Worm (Caenorhabditis elegans) whole organism, young adult: ENCODE measurements around the gene B0280.9.

Source experiments
- C06A6.2 ChIP-seq: fragments of 200-800 bp; sonication (Bioruptor generic); conservative IDR thresholded peaks from 2 replicates; pipeline ENCODE4 v1.3.6; 2022; ENCODE audit warnings: missing genetic modification characterization, missing compliant biosample characterization
- F23B12.7 ChIP-seq: sonication (generic microtip); optimal IDR thresholded peaks from 2 replicates; lab custom pipeline; 2017; ENCODE audit warnings: missing genetic modification characterization, mild to moderate bottlenecking, missing compliant biosample characterization, antibody characterized with exemption, moderate library complexity; ENCODE audit not compliant: insufficient read depth
- F33H1.4 ChIP-seq: fragments of 200-800 bp; sonication (Bioruptor generic); IDR thresholded peaks from 2 replicates; pipeline ENCODE4 v1.3.6; 2022; ENCODE audit warnings: missing genetic modification reagents, missing genetic modification characterization, missing compliant biosample characterization
- F37B4.10 ChIP-seq: fragments of 200-800 bp; sonication (Bioruptor generic); IDR thresholded peaks from 2 replicates; pipeline ENCODE4 v1.3.6; 2022; ENCODE audit warnings: missing genetic modification characterization, missing compliant biosample characterization
- F49E8.2 ChIP-seq: sonication (generic microtip); optimal IDR thresholded peaks from 3 replicates; lab custom pipeline; 2017; ENCODE audit warnings: missing genetic modification characterization, mild to moderate bottlenecking, missing compliant biosample characterization, antibody characterized with exemption, moderate library complexity; ENCODE audit not compliant: insufficient read depth
- F55B11.4 ChIP-seq: sonication (generic microtip); optimal IDR thresholded peaks from 2 replicates; lab custom pipeline; 2016; ENCODE audit warnings: missing compliant biosample characterization, missing genetic modification characterization, borderline replicate concordance; ENCODE audit not compliant: insufficient read depth
- F57A8.1 ChIP-seq: fragments of 200-800 bp; sonication (Bioruptor generic); optimal IDR thresholded peaks from 2 replicates; lab custom pipeline; 2018; ENCODE audit warnings: mild to moderate bottlenecking, missing genetic modification characterization, moderate library complexity, missing compliant biosample characterization
- T07F8.4 ChIP-seq: sonication (generic microtip); optimal IDR thresholded peaks from 2 replicates; lab custom pipeline; 2016; ENCODE audit warnings: mild to moderate bottlenecking, missing genetic modification characterization, moderate library complexity, missing compliant biosample characterization
- Y53F4B.3 ChIP-seq: fragments of 200-800 bp; sonication (Bioruptor generic); IDR thresholded peaks from 2 replicates; pipeline ENCODE4 v1.3.6; 2022; ENCODE audit warnings: missing genetic modification reagents, missing genetic modification characterization, missing compliant biosample characterization
- Y53G8AR.9 ChIP-seq: fragments of 200-800 bp; sonication (Bioruptor generic); conservative IDR thresholded peaks from 2 replicates; pipeline ENCODE4 v1.3.6; 2022; ENCODE audit warnings: missing genetic modification reagents, missing genetic modification characterization, missing compliant biosample characterization
- ZK185.1 ChIP-seq: sonication (generic microtip); optimal IDR thresholded peaks from 2 replicates; lab custom pipeline; 2016; ENCODE audit warnings: mild to moderate bottlenecking, missing genetic modification characterization, missing compliant biosample characterization; ENCODE audit not compliant: poor library complexity, severe bottlenecking
- aptf-3 ChIP-seq: fragments of 200-800 bp; sonication (Bioruptor generic); IDR thresholded peaks from 2 replicates; pipeline ENCODE4 v1.3.6; 2022; ENCODE audit warnings: missing genetic modification characterization, missing compliant biosample characterization
- atf-7 ChIP-seq: sonication (generic microtip); optimal IDR thresholded peaks from 2 replicates; lab custom pipeline; 2017; ENCODE audit warnings: mild to moderate bottlenecking, missing genetic modification characterization, missing compliant biosample characterization
- athp-1 ChIP-seq: sonication (generic microtip); optimal IDR thresholded peaks from 2 replicates; lab custom pipeline; 2017; ENCODE audit warnings: mild to moderate bottlenecking, missing genetic modification characterization, missing compliant biosample characterization
- bed-1 ChIP-seq: fragments of 200-800 bp; sonication (Bioruptor generic); IDR thresholded peaks from 2 replicates; pipeline ENCODE4 v1.3.6; 2022; ENCODE audit warnings: missing genetic modification reagents, missing genetic modification characterization, missing compliant biosample characterization
- ccch-3 ChIP-seq: fragments of 200-800 bp; sonication (Bioruptor generic); optimal IDR thresholded peaks from 2 replicates; lab custom pipeline; 2018; ENCODE audit warnings: mild to moderate bottlenecking, missing genetic modification characterization, missing compliant biosample characterization
- ceh-27 ChIP-seq: fragments of 200-800 bp; sonication (Bioruptor generic); optimal IDR thresholded peaks from 2 replicates; lab custom pipeline; 2018; ENCODE audit warnings: mild to moderate bottlenecking, missing genetic modification characterization, moderate library complexity, missing compliant biosample characterization
- ceh-40 ChIP-seq: fragments of 200-800 bp; sonication (Bioruptor generic); IDR thresholded peaks from 2 replicates; pipeline ENCODE4 v1.3.6; 2022; ENCODE audit warnings: missing genetic modification characterization, missing compliant biosample characterization
- ceh-58 ChIP-seq: fragments of 200-800 bp; sonication (Bioruptor generic); IDR thresholded peaks from 2 replicates; pipeline ENCODE4 v1.3.6; 2022; ENCODE audit warnings: missing genetic modification characterization, missing compliant biosample characterization
- ceh-91 ChIP-seq: fragments of 200-800 bp; sonication (Bioruptor generic); IDR thresholded peaks from 2 replicates; pipeline ENCODE4 v1.3.6; 2022; ENCODE audit warnings: missing genetic modification reagents, missing genetic modification characterization, missing compliant biosample characterization
- dpl-1 ChIP-seq: fragments of 150-350 bp; optimal IDR thresholded peaks from 2 replicates; lab custom pipeline; 2014; ENCODE audit warnings: missing biosample characterization, missing genetic modification reagents, missing genetic modification characterization
- gei-17 ChIP-seq: fragments of 200-800 bp; sonication (Bioruptor generic); optimal IDR thresholded peaks from 2 replicates; lab custom pipeline; 2018; ENCODE audit warnings: mild to moderate bottlenecking, missing genetic modification characterization, missing compliant biosample characterization
- him-1 ChIP-seq: sonication (generic microtip); optimal IDR thresholded peaks from 2 replicates; lab custom pipeline; 2016; ENCODE audit warnings: missing genotype, missing genetic modification reagents, missing genetic modification characterization, missing compliant biosample characterization
- hlh-26 ChIP-seq: fragments of 200-800 bp; sonication (Bioruptor generic); conservative IDR thresholded peaks from 2 replicates; pipeline ENCODE4 v1.3.6; 2022; ENCODE audit warnings: missing genetic modification reagents, missing genetic modification characterization, missing compliant biosample characterization
- hrde-1 ChIP-seq: sonication (generic microtip); optimal IDR thresholded peaks from 2 replicates; lab custom pipeline; 2016; ENCODE audit warnings: missing genetic modification characterization, mild to moderate bottlenecking, missing compliant biosample characterization, moderate library complexity, missing genotype, missing genetic modification reagents, borderline replicate concordance
- let-607 ChIP-seq, 2 experiments: fragments of 200-800 bp in 1 of 2; sonication (Bioruptor generic) in 1 of 2; sonication (generic microtip) in 1 of 2; optimal IDR thresholded peaks; 2 replicates each; lab custom pipeline; 2016 to 2018; ENCODE audit warnings: mild to moderate bottlenecking in 2 of 2, missing compliant biosample characterization in 2 of 2, missing genetic modification characterization in 2 of 2, moderate library complexity in 2 of 2, missing genotype in 1 of 2
- lin-26 ChIP-seq: fragments of 200-800 bp; sonication (Bioruptor generic); IDR thresholded peaks from 2 replicates; pipeline ENCODE4 v1.3.6; 2022; ENCODE audit warnings: missing genetic modification reagents, missing genetic modification characterization, missing compliant biosample characterization
- lin-54 ChIP-seq: fragments of 200-800 bp; sonication (Bioruptor generic); optimal IDR thresholded peaks from 2 replicates; lab custom pipeline; 2018; ENCODE audit warnings: mild to moderate bottlenecking, missing genetic modification characterization, missing compliant biosample characterization
- madf-6 ChIP-seq: fragments of 200-800 bp; sonication (Bioruptor generic); IDR thresholded peaks from 2 replicates; pipeline ENCODE4 v1.3.6; 2022; ENCODE audit warnings: missing genetic modification reagents, missing genetic modification characterization, missing compliant biosample characterization
- madf-8 ChIP-seq: fragments of 200-800 bp; sonication (Bioruptor generic); conservative IDR thresholded peaks from 2 replicates; pipeline ENCODE4 v1.3.6; 2022; ENCODE audit warnings: missing genetic modification reagents, missing genetic modification characterization, missing compliant biosample characterization
- mes-4 ChIP-seq: sonication (generic microtip); optimal IDR thresholded peaks from 2 replicates; lab custom pipeline; 2016; ENCODE audit warnings: missing genotype, missing genetic modification characterization, missing compliant biosample characterization
- nhr-120 ChIP-seq: fragments of 200-800 bp; sonication (Bioruptor generic); IDR thresholded peaks from 2 replicates; pipeline ENCODE4 v1.3.6; 2022; ENCODE audit warnings: missing genetic modification characterization, missing compliant biosample characterization
- nhr-179 ChIP-seq: sonication (generic microtip); optimal IDR thresholded peaks from 2 replicates; lab custom pipeline; 2016; ENCODE audit warnings: mild to moderate bottlenecking, missing genetic modification characterization, missing compliant biosample characterization
- nhr-27 ChIP-seq: fragments of 200-800 bp; sonication (Bioruptor generic); optimal IDR thresholded peaks from 2 replicates; lab custom pipeline; 2018; ENCODE audit warnings: mild to moderate bottlenecking, missing genetic modification characterization, moderate library complexity, missing compliant biosample characterization
- nhr-90 ChIP-seq: sonication (generic microtip); optimal IDR thresholded peaks from 2 replicates; lab custom pipeline; 2016; ENCODE audit warnings: missing genotype, mild to moderate bottlenecking, missing genetic modification characterization, missing compliant biosample characterization
- pbrm-1 ChIP-seq: fragments of 200-800 bp; sonication (Bioruptor generic); IDR thresholded peaks from 2 replicates; pipeline ENCODE4 v1.3.6; 2022; ENCODE audit warnings: missing genetic modification reagents, missing genetic modification characterization, missing compliant biosample characterization
- pha-4 ChIP-seq: fragments of 150-350 bp; sonication (generic microtip); optimal IDR thresholded peaks from 2 replicates; lab custom pipeline; 2014; ENCODE audit warnings: missing biosample characterization, missing genetic modification reagents, missing genetic modification characterization
- repo-1 ChIP-seq: sonication (generic microtip); optimal IDR thresholded peaks from 2 replicates; lab custom pipeline; 2017; ENCODE audit warnings: mild to moderate bottlenecking, missing genetic modification characterization, missing compliant biosample characterization
- snpc-1.3 ChIP-seq: sonication (generic microtip); optimal IDR thresholded peaks from 2 replicates; lab custom pipeline; 2017; ENCODE audit warnings: missing genetic modification characterization, mild to moderate bottlenecking, missing compliant biosample characterization, antibody characterized with exemption, moderate library complexity, missing genotype, missing genetic modification reagents; ENCODE audit not compliant: insufficient read depth
- snpc-3.4 ChIP-seq: sonication (generic microtip); optimal IDR thresholded peaks from 2 replicates; lab custom pipeline; 2017; ENCODE audit warnings: missing genetic modification characterization, mild to moderate bottlenecking, missing compliant biosample characterization, antibody characterized with exemption, moderate library complexity, missing genotype, missing genetic modification reagents
- snpc-4 ChIP-seq, 5 experiments: fragments of 150-350 bp in 1 of 5; sonication (generic microtip) in 4 of 5; optimal IDR thresholded peaks; 2 replicates each; lab custom pipeline; 2014 to 2018; ENCODE audit warnings: missing genetic modification characterization in 5 of 5, missing biosample characterization in 3 of 5, antibody characterized with exemption in 2 of 5, mild to moderate bottlenecking in 2 of 5, missing compliant biosample characterization in 2 of 5, missing genotype in 2 of 5, moderate library complexity in 2 of 5, missing genetic modification reagents in 1 of 5
- somi-1 ChIP-seq: fragments of 200-800 bp; sonication (Bioruptor generic); optimal IDR thresholded peaks from 2 replicates; lab custom pipeline; 2018; ENCODE audit warnings: mild to moderate bottlenecking, missing genetic modification characterization, missing compliant biosample characterization
- tbp1 ChIP-seq: fragments of 200-800 bp; sonication (Bioruptor generic); optimal IDR thresholded peaks from 2 replicates; lab custom pipeline; 2018; ENCODE audit warnings: mild to moderate bottlenecking, missing genetic modification characterization, missing compliant biosample characterization
- tbx-9 ChIP-seq: sonication (generic microtip); optimal IDR thresholded peaks from 2 replicates; lab custom pipeline; 2016; ENCODE audit warnings: borderline replicate concordance, missing genetic modification characterization, inconsistent platforms, missing compliant biosample characterization
- xnd-1 ChIP-seq: sonication (generic microtip); optimal IDR thresholded peaks from 2 replicates; lab custom pipeline; 2016; ENCODE audit warnings: missing genotype, missing genetic modification reagents, missing genetic modification characterization, missing compliant biosample characterization
- ztf-3 ChIP-seq: fragments of 200-800 bp; sonication (Bioruptor generic); optimal IDR thresholded peaks from 2 replicates; lab custom pipeline; 2018; ENCODE audit warnings: mild to moderate bottlenecking, missing genetic modification characterization, missing compliant biosample characterization

The B0280.9 gene

ce11 chrIII:7140228-7140710 lies 17.6 kb upstream of the B0280.9 start (continued):
- TF ChIP-seq snpc-1.3 (tag; lab: Kevin White, UChicago) (peak; percentile 89), gei-17 (no peak), Y53G8AR.9 (peak; percentile 51; the same call in 1 of the 2 replicates), ceh-27 (GFP tag; lab: Kevin White, UChicago) (no peak), him-1 (peak; percentile 62), repo-1 (peak; percentile 39), nhr-120 (GFP tag; lab: Robert Waterston, UW) (no peak), dpl-1 (GFP tag; lab: Kevin White, UChicago) (no peak), madf-8 (peak; percentile 31; the same call in 1 of the 2 replicates), lin-26 (GFP tag; lab: Robert Waterston, UW) (peak; percentile 45; the same call in 1 of the 2 replicates), ccch-3 (GFP tag; lab: Kevin White, UChicago) (no peak), tbx-9 (tag; lab: Kevin White, UChicago) (no peak), lin-54 (GFP tag; lab: Kevin White, UChicago) (peak; percentile 67), nhr-27 (no peak), pha-4 (tag; lab: Kevin White, UChicago) (no peak), T07F8.4 (tag; lab: Kevin White, UChicago) (no peak), snpc-3.4 (tag; lab: Kevin White, UChicago) (peak; percentile 91), hrde-1 (peak; percentile 75), tbp1 (peak; percentile 78), C06A6.2 (GFP tag; lab: Robert Waterston, UW) (no peak), ceh-40 (GFP tag; lab: Robert Waterston, UW) (no peak), xnd-1 (tag; lab: Kevin White, UChicago) (no peak), Y53F4B.3 (no peak), atf-7 (no peak), somi-1 (GFP tag; lab: Kevin White, UChicago) (no peak), F37B4.10 (GFP tag; lab: Robert Waterston, UW) (no peak), aptf-3 (GFP tag; lab: Robert Waterston, UW) (no peak), mes-4 (tag; lab: Kevin White, UChicago) (no peak), ZK185.1 (no peak), F55B11.4 (tag; lab: Kevin White, UChicago) (no peak), athp-1 (tag; lab: Kevin White, UChicago) (peak; percentile 28), F57A8.1 (GFP tag; lab: Kevin White, UChicago) (no peak), hlh-26 (GFP tag; lab: Robert Waterston, UW) (no peak), F23B12.7 (tag; lab: Kevin White, UChicago) (no peak), nhr-179 (no peak), pbrm-1 (peak; percentile 94), ceh-91 (GFP tag; lab: Robert Waterston, UW) (0 out of 2 replicates have a peak, but pooled peaks have one; percentile 18), ceh-58 (GFP tag; lab: Robert Waterston, UW) (no peak), ztf-3 (GFP tag; lab: Kevin White, UChicago) (no peak), F49E8.2 (tag; lab: Kevin White, UChicago) (peak; percentile 83), madf-6 (peak; percentile 78), let-607 (tag; optimal IDR thresholded peaks at IDR 0.05; lab: Kevin White, UChicago) (peak in 1 of 2 experiments; percentile 8), nhr-90 (no peak), snpc-4 (GFP tag; optimal IDR thresholded peaks at IDR 0.05; lab: Kevin White, UChicago) (peak; percentile 94), snpc-4 (tag; optimal IDR thresholded peaks at IDR 0.05; lab: Kevin White, UChicago) (peak; percentile 94 to 98 (median 96)), F33H1.4 (GFP tag; lab: Robert Waterston, UW) (peak; percentile 51), bed-1 (GFP tag; lab: Robert Waterston, UW) (no peak)
